Fruit fly (Drosophila melanogaster) whole organism, prepupa: ENCODE measurements around the gene pinta.

Experiments used
- CG32006 ChIP-seq: fragments of 200-800 bp; sonication (Bioruptor generic); optimal IDR thresholded peaks from 3 replicates; lab custom pipeline; 2017; ENCODE audit warnings: missing biosample characterization, mild to moderate bottlenecking, missing genetic modification characterization
- Met ChIP-seq: fragments of 200-800 bp; sonication (Bioruptor generic); optimal IDR thresholded peaks from 3 replicates; lab custom pipeline; 2016; ENCODE audit warnings: missing biosample characterization, missing genetic modification characterization
- achi ChIP-seq: fragments of 200-800 bp; sonication (Bioruptor generic); optimal IDR thresholded peaks from 3 replicates; lab custom pipeline; 2016; ENCODE audit warnings: missing biosample characterization, missing genetic modification characterization
- acj6 ChIP-seq: fragments of 200-800 bp; sonication (Bioruptor generic); optimal IDR thresholded peaks from 3 replicates; lab custom pipeline; 2016; ENCODE audit warnings: missing biosample characterization, missing genetic modification characterization

- TF ChIP-seq achi (GFP tag; lab: Kevin White, UChicago) (no peak), CG32006 (GFP tag; lab: Kevin White, UChicago) (no peak), acj6 (no peak), Met (GFP tag; lab: Kevin White, UChicago) (no peak)
Observed at dm6 chr3R:22379942-22380341, 44.8 kb downstream of the pinta start, which contains the start of gene CG34149.
